Fruit fly (Drosophila melanogaster) whole organism, embryonic: ENCODE measurements around the gene gcm.

Source experiments
- Adf1 ChIP-seq: fragments of 200-800 bp; sonication (Bioruptor generic); IDR thresholded peaks from 2 replicates; pipeline ENCODE4 v1.3.6; 2022; ENCODE audit warnings: missing biosample characterization, missing genetic modification characterization
- Atf6 ChIP-seq: fragments of 200-800 bp; sonication (Bioruptor generic); IDR thresholded peaks from 2 replicates; pipeline ENCODE4 v1.3.6; 2022; ENCODE audit warnings: missing biosample characterization, missing genetic modification characterization
- BEAF-32 ChIP-seq: fragments of 200-800 bp; sonication (Bioruptor generic); optimal IDR thresholded peaks from 3 replicates; lab custom pipeline; 2017; ENCODE audit warnings: missing biosample characterization, missing genetic modification characterization, mild to moderate bottlenecking, moderate library complexity, missing genetic modification reagents
- CG10565 ChIP-seq: fragments of 200-800 bp; sonication (Bioruptor generic); optimal IDR thresholded peaks from 3 replicates; lab custom pipeline; 2016; ENCODE audit warnings: missing biosample characterization, mild to moderate bottlenecking, missing genetic modification characterization
- CG10654 ChIP-seq: fragments of 200-800 bp; sonication (Bioruptor generic); optimal IDR thresholded peaks from 2 replicates; lab custom pipeline; 2016; ENCODE audit warnings: missing biosample characterization, missing genetic modification characterization
- CG11456 ChIP-seq: fragments of 200-800 bp; sonication (Bioruptor generic); IDR thresholded peaks from 3 replicates; pipeline ENCODE4 v1.3.6; 2022; ENCODE audit warnings: missing biosample characterization, missing genetic modification characterization
- CG12236 ChIP-seq: fragments of 200-800 bp; sonication (Bioruptor generic); optimal IDR thresholded peaks from 2 replicates; lab custom pipeline; 2016; ENCODE audit warnings: missing biosample characterization, missing genetic modification characterization
- CG16779 ChIP-seq: fragments of 200-800 bp; sonication (Bioruptor generic); IDR thresholded peaks from 2 replicates; pipeline ENCODE4 v1.3.6; 2022; ENCODE audit warnings: missing biosample characterization, missing genetic modification characterization
- CG16863 ChIP-seq: fragments of 200-800 bp; sonication (Bioruptor generic); optimal IDR thresholded peaks from 3 replicates; lab custom pipeline; 2016; ENCODE audit warnings: missing biosample characterization, missing genetic modification characterization
- CG17612 ChIP-seq: fragments of 200-800 bp; sonication (Bioruptor generic); IDR thresholded peaks from 2 replicates; pipeline ENCODE4 v1.3.6; 2022; ENCODE audit warnings: missing biosample characterization, missing genetic modification characterization
- CG18619 ChIP-seq: fragments of 200-800 bp; sonication (Bioruptor generic); optimal IDR thresholded peaks from 3 replicates; lab custom pipeline; 2017; ENCODE audit warnings: missing biosample characterization, mild to moderate bottlenecking, missing genetic modification characterization
- CG3163 ChIP-seq: fragments of 200-800 bp; sonication (Bioruptor generic); optimal IDR thresholded peaks from 3 replicates; lab custom pipeline; 2016; ENCODE audit warnings: missing biosample characterization, missing genetic modification characterization
- CG34224 ChIP-seq: fragments of 200-800 bp; sonication (Bioruptor generic); IDR thresholded peaks from 3 replicates; pipeline ENCODE4 v1.3.6; 2022; ENCODE audit warnings: missing biosample characterization, missing genetic modification characterization; ENCODE audit not compliant: partially characterized antibody
- CG4707 ChIP-seq: fragments of 200-800 bp; sonication (Bioruptor generic); optimal IDR thresholded peaks from 2 replicates; lab custom pipeline; 2018; ENCODE audit warnings: missing biosample characterization, mild to moderate bottlenecking, missing genetic modification characterization, moderate library complexity
- CG5180 ChIP-seq: fragments of 200-800 bp; sonication (Bioruptor generic); optimal IDR thresholded peaks from 3 replicates; lab custom pipeline; 2017; ENCODE audit warnings: missing biosample characterization, missing genetic modification characterization, mild to moderate bottlenecking, moderate library complexity, missing genetic modification reagents
- CG6654 ChIP-seq: fragments of 200-800 bp; sonication (Bioruptor generic); optimal IDR thresholded peaks from 2 replicates; lab custom pipeline; 2017; ENCODE audit warnings: missing biosample characterization, mild to moderate bottlenecking, missing genetic modification characterization
- CG7271 ChIP-seq: fragments of 200-800 bp; sonication (Bioruptor generic); optimal IDR thresholded peaks from 2 replicates; lab custom pipeline; 2018; ENCODE audit warnings: missing biosample characterization, mild to moderate bottlenecking, missing genetic modification characterization, moderate library complexity
- CG7357 ChIP-seq: fragments of 200-800 bp; sonication (Bioruptor generic); IDR thresholded peaks from 3 replicates; pipeline ENCODE4 v1.3.6; 2022; ENCODE audit warnings: missing biosample characterization, missing genetic modification characterization
- CG8089 ChIP-seq: fragments of 200-800 bp; sonication (Bioruptor generic); optimal IDR thresholded peaks from 3 replicates; lab custom pipeline; 2016; ENCODE audit warnings: missing biosample characterization, missing genetic modification characterization
- Camta ChIP-seq: fragments of 200-800 bp; sonication (Bioruptor generic); optimal IDR thresholded peaks from 2 replicates; lab custom pipeline; 2016; ENCODE audit warnings: missing biosample characterization, missing genetic modification characterization
- E2f1 ChIP-seq: fragments of 200-800 bp; sonication (Bioruptor generic); IDR thresholded peaks from 2 replicates; pipeline ENCODE4 v1.3.6; 2022; ENCODE audit warnings: missing biosample characterization, missing genetic modification characterization
- GATAe ChIP-seq: fragments of 200-800 bp; sonication (Bioruptor generic); conservative IDR thresholded peaks from 2 replicates; pipeline ENCODE4 v1.3.6; 2022; ENCODE audit warnings: missing biosample characterization, missing genetic modification characterization
- Gug ChIP-seq: fragments of 200-800 bp; sonication (Bioruptor generic); IDR thresholded peaks from 4 replicates; pipeline ENCODE4 v1.3.6; 2022; ENCODE audit warnings: missing biosample characterization, missing genetic modification characterization
- H2.0 ChIP-seq: fragments of 200-800 bp; sonication (Bioruptor generic); IDR thresholded peaks from 2 replicates; pipeline ENCODE4 v1.3.6; 2022; ENCODE audit warnings: missing biosample characterization, missing genetic modification characterization
- HmgZ ChIP-seq: fragments of 200-800 bp; sonication (Bioruptor generic); optimal IDR thresholded peaks from 2 replicates; lab custom pipeline; 2018; ENCODE audit warnings: missing biosample characterization, mild to moderate bottlenecking, missing genetic modification characterization
- Hsf ChIP-seq: fragments of 200-800 bp; sonication (Bioruptor generic); optimal IDR thresholded peaks from 3 replicates; lab custom pipeline; 2016; ENCODE audit warnings: missing biosample characterization, missing genetic modification characterization
- Lhr ChIP-seq: fragments of 200-800 bp; sonication (Bioruptor generic); optimal IDR thresholded peaks from 3 replicates; lab custom pipeline; 2017; ENCODE audit warnings: mild to moderate bottlenecking, missing biosample characterization, missing genetic modification reagents, missing genetic modification characterization
- NC2β ChIP-seq: fragments of 200-800 bp; sonication (Bioruptor generic); optimal IDR thresholded peaks from 2 replicates; lab custom pipeline; 2016; ENCODE audit warnings: missing biosample characterization, missing genetic modification characterization
- Neu2 ChIP-seq: fragments of 200-800 bp; sonication (Bioruptor generic); optimal IDR thresholded peaks from 3 replicates; lab custom pipeline; 2016; ENCODE audit warnings: missing biosample characterization, missing genetic modification characterization, borderline replicate concordance
- Nf-YA ChIP-seq: fragments of 200-800 bp; sonication (Bioruptor generic); IDR thresholded peaks from 2 replicates; pipeline ENCODE4 v1.3.6; 2022; ENCODE audit warnings: missing biosample characterization, missing genetic modification characterization
- Sry-β ChIP-seq: fragments of 200-800 bp; sonication (Bioruptor generic); optimal IDR thresholded peaks from 2 replicates; lab custom pipeline; 2018; ENCODE audit warnings: missing biosample characterization, mild to moderate bottlenecking, missing genetic modification characterization, moderate library complexity
- Trl ChIP-seq, 3 experiments: fragments of >200 bp in 2 of 3; fragments of 200-800 bp in 1 of 3; sonication (Bioruptor generic) in 1 of 3; optimal IDR thresholded peaks; 2 replicates in 1 of 3; 3 replicates in 2 of 3; lab custom pipeline; 2016 to 2017; ENCODE audit warnings: missing biosample characterization in 1 of 3, missing genetic modification characterization in 1 of 3
- al ChIP-seq: fragments of 200-800 bp; sonication (Bioruptor generic); IDR thresholded peaks from 2 replicates; pipeline ENCODE4 v1.3.6; 2022; ENCODE audit warnings: missing biosample characterization, missing genetic modification characterization
- bcd ChIP-seq: fragments of 200-800 bp; sonication (Bioruptor generic); optimal IDR thresholded peaks from 2 replicates; lab custom pipeline; 2017; ENCODE audit warnings: missing biosample characterization, mild to moderate bottlenecking, missing genetic modification characterization
- chn ChIP-seq: fragments of 200-800 bp; sonication (Bioruptor generic); optimal IDR thresholded peaks from 2 replicates; lab custom pipeline; 2016; ENCODE audit warnings: missing biosample characterization, missing genetic modification characterization
- ems ChIP-seq: fragments of 200-800 bp; sonication (Bioruptor generic); optimal IDR thresholded peaks from 3 replicates; lab custom pipeline; 2016; ENCODE audit warnings: missing biosample characterization, missing genetic modification characterization
- gro ChIP-seq: fragments of 200-800 bp; sonication (Bioruptor generic); optimal IDR thresholded peaks from 2 replicates; lab custom pipeline; 2016; ENCODE audit warnings: missing biosample characterization, missing genetic modification characterization
- ind ChIP-seq: fragments of 200-800 bp; sonication (Bioruptor generic); optimal IDR thresholded peaks from 3 replicates; lab custom pipeline; 2016; ENCODE audit warnings: missing biosample characterization, missing genetic modification characterization
- luna ChIP-seq: fragments of 200-800 bp; sonication (Bioruptor generic); optimal IDR thresholded peaks from 2 replicates; lab custom pipeline; 2016; ENCODE audit warnings: missing biosample characterization, missing genetic modification characterization
- maf-S ChIP-seq: fragments of 200-800 bp; sonication (Bioruptor generic); optimal IDR thresholded peaks from 2 replicates; lab custom pipeline; 2016; ENCODE audit warnings: missing biosample characterization, missing genetic modification characterization
- odd ChIP-seq: fragments of 200-800 bp; sonication (Bioruptor generic); optimal IDR thresholded peaks from 2 replicates; lab custom pipeline; 2017; ENCODE audit warnings: missing biosample characterization, mild to moderate bottlenecking, missing genetic modification characterization
- pan ChIP-seq, 4 experiments: fragments of >200 bp in 3 of 4; fragments of 200-800 bp in 1 of 4; sonication (Bioruptor generic) in 1 of 4; optimal IDR thresholded peaks in 3 of 4; IDR thresholded peaks in 1 of 4; 2 replicates each; pipeline versions ENCODE4 v1.3.6 to Lab custom; 2017 to 2022; ENCODE audit warnings: missing biosample characterization in 2 of 4, missing genetic modification characterization in 2 of 4, mixed read lengths in 1 of 4
- pzg ChIP-seq: fragments of 200-800 bp; sonication (Bioruptor generic); optimal IDR thresholded peaks from 3 replicates; lab custom pipeline; 2018; ENCODE audit warnings: missing biosample characterization, mild to moderate bottlenecking, missing genetic modification characterization, moderate library complexity
- salm ChIP-seq: fragments of 200-800 bp; sonication (Bioruptor generic); optimal IDR thresholded peaks from 2 replicates; lab custom pipeline; 2018; ENCODE audit warnings: missing biosample characterization, mild to moderate bottlenecking, missing genetic modification characterization
- slbo ChIP-seq: fragments of 200-800 bp; sonication (Bioruptor generic); IDR thresholded peaks from 2 replicates; pipeline ENCODE4 v1.3.6; 2022; ENCODE audit warnings: missing biosample characterization, missing genetic modification characterization
- sr ChIP-seq: fragments of 200-800 bp; sonication (Bioruptor generic); IDR thresholded peaks from 3 replicates; pipeline ENCODE4 v1.3.6; 2022; ENCODE audit warnings: missing biosample characterization, missing genetic modification characterization
- stwl ChIP-seq: fragments of 200-800 bp; sonication (Bioruptor generic); optimal IDR thresholded peaks from 3 replicates; lab custom pipeline; 2018; ENCODE audit warnings: missing biosample characterization, mild to moderate bottlenecking, missing genetic modification characterization, moderate library complexity
- z ChIP-seq: fragments of 200-800 bp; sonication (Bioruptor generic); IDR thresholded peaks from 3 replicates; pipeline ENCODE4 v1.3.6; 2022; ENCODE audit warnings: missing biosample characterization, missing genetic modification characterization

Gene gcm

DNA sequence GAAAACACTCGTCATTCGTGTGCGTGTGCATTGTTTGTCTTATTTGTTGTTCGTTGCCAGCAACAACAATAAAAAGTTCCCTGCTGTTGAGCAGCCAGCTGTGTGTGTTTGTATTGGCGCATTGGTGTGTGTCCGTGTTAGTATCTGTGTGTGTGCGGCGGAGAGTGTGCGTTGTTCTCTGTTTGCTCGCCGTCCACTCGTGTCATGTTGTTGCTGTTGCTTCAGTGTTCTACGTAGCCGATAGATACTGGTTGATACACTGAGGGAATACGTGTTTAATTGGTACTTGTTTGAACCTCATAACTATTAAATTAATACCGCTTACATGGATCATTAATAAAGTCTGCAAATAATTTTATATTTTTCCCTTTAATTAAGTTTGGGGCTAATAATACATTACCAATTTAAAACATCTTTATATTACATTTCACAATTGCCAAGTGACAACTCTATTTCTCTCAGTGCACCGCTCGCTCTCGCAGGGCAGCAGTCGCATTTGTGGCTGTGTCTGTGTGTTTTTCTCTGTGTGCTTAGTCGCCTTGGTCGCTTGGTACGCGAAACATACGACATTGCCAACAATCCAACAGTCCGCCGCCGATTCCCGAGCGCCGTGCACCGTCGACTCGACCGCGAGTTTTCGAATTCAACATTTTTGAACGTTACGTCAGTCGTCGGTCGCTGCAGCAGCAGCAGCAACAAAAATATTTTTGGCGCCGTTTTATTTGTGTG lies 13.0 kb downstream of the gcm start, which contains the start of gene brwl (continued):
- TF ChIP-seq Camta (GFP tag; lab: Kevin White, UChicago) (peak; percentile 99), CG16779 (peak; percentile 95), CG10565 (GFP tag; lab: Kevin White, UChicago) (peak; percentile 93), Gug (GFP tag; lab: Robert Waterston, UW) (peak; percentile 95), CG7271 (tag; lab: Kevin White, UChicago) (peak; percentile 97), NC2β (peak; percentile 98), CG5180 (GFP tag; lab: Kevin White, UChicago) (peak; percentile 93), ind (GFP tag; lab: Kevin White, UChicago) (peak; percentile 99), CG34224 (GFP tag; lab: Robert Waterston, UW) (no peak), Neu2 (peak; percentile 93), CG4707 (GFP tag; lab: Kevin White, UChicago) (peak; percentile 90), Lhr (GFP tag; lab: Kevin White, UChicago) (peak; percentile 97), stwl (tag; lab: Kevin White, UChicago) (peak; percentile 72), maf-S (peak; percentile 98), BEAF-32 (peak; percentile 45), CG8089 (GFP tag; lab: Kevin White, UChicago) (peak; percentile 96), sr (GFP tag; lab: Robert Waterston, UW) (peak; percentile 85; the same call in 2 of the 3 replicates), odd (GFP tag; lab: Kevin White, UChicago) (peak; percentile 99), CG16863 (peak; percentile 98), Trl (optimal IDR thresholded peaks at IDR 0.05; lab: Kevin White, UChicago) (peak; percentile 64 to 84), Trl (GFP tag; optimal IDR thresholded peaks at IDR 0.05; lab: Kevin White, UChicago) (peak; percentile 98), al (GFP tag; lab: Robert Waterston, UW) (peak; percentile 97), slbo (GFP tag; lab: Robert Waterston, UW) (peak; percentile 98), Sry-β (peak; percentile 71), chn (GFP tag; lab: Kevin White, UChicago) (peak; percentile 98), H2.0 (GFP tag; lab: Robert Waterston, UW) (peak; percentile 97), pzg (GFP tag; lab: Kevin White, UChicago) (peak; percentile 20), Adf1 (GFP tag; lab: Robert Waterston, UW) (peak; percentile 89), CG3163 (GFP tag; lab: Kevin White, UChicago) (peak; percentile 87), gro (GFP tag; lab: Kevin White, UChicago) (peak; percentile 97), Atf6 (peak; percentile 99), CG17612 (GFP tag; lab: Robert Waterston, UW) (peak; percentile 96), CG10654 (peak; percentile 99), z (GFP tag; lab: Robert Waterston, UW) (peak; percentile 81; the same call in 2 of the 3 replicates), pan (optimal IDR thresholded peaks at IDR 0.05; lab: Kevin White, UChicago) (no peak), pan (GFP tag; optimal IDR thresholded peaks at IDR 0.05 in 1 of 2, IDR thresholded peaks at IDR 0.05 in 1 of 2) (peak in 1 of 2 experiments; percentile 98), luna (GFP tag; lab: Kevin White, UChicago) (peak; percentile 93), CG7357 (GFP tag; lab: Robert Waterston, UW) (peak; percentile 95), Hsf (peak; percentile 99), bcd (GFP tag; lab: Kevin White, UChicago) (peak; percentile 99), CG18619 (GFP tag; lab: Kevin White, UChicago) (peak; percentile 98), ems (GFP tag; lab: Kevin White, UChicago) (peak; percentile 98), salm (tag; lab: Kevin White, UChicago) (peak; percentile 98), Nf-YA (GFP tag; lab: Robert Waterston, UW) (peak; percentile 97), E2f1 (GFP tag; lab: Robert Waterston, UW) (peak; percentile 98), CG11456 (GFP tag; lab: Robert Waterston, UW) (peak; percentile 97), CG12236 (GFP tag; lab: Kevin White, UChicago) (peak; percentile 96), CG6654 (GFP tag; lab: Kevin White, UChicago) (peak; percentile 91), HmgZ (peak; percentile 99), GATAe (GFP tag; lab: Robert Waterston, UW) (peak; percentile 94)
